Worm (Caenorhabditis elegans) whole organism, L4/young adult: ENCODE data around the gene Y73F8A.12.

ENCODE experiments used
- W03F9.2 ChIP-seq: fragments of 150-350 bp; optimal IDR thresholded peaks from 2 replicates; lab custom pipeline; 2014; ENCODE audit warnings: missing biosample characterization, missing genetic modification characterization
- dao-5 ChIP-seq: sonication (generic microtip); optimal IDR thresholded peaks from 2 replicates; lab custom pipeline; 2016; ENCODE audit warnings: missing genotype, missing genetic modification characterization, moderate library complexity, missing compliant biosample characterization
- him-1 ChIP-seq: sonication (generic microtip); optimal IDR thresholded peaks from 2 replicates; lab custom pipeline; 2016; ENCODE audit warnings: missing genotype, missing genetic modification reagents, missing genetic modification characterization, missing compliant biosample characterization

DNA sequence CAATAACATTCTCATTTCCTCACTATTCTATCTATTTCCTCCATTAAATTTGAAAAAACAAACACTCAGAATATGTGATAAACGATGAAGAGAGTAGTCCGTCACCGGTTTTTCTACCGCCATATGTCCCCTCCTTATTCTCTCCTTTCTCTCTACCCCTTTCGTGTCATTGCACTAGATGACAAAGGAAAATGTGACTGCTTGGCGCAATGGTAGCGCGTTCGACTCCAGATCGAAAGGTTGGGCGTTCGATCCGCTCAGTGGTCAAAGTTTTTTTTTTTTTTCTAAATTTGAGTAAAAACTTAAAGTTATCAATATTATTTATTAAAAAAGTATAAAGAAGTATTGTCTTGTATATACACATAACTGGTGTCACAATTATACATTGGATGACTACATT lies 22.0 kb downstream of the Y73F8A.12 start:
- TF ChIP-seq him-1 (tag; lab: Kevin White, UChicago) (no peak), dao-5 (no peak), W03F9.2 (no peak)
